Worm (Caenorhabditis elegans) whole organism, late embryonic: ENCODE results near the gene sru-21.

Source experiments
- lin-11 ChIP-seq: fragments of 200-800 bp; sonication (Bioruptor generic); optimal IDR thresholded peaks from 2 replicates; lab custom pipeline; 2018; ENCODE audit warnings: mild to moderate bottlenecking, missing genetic modification characterization, missing compliant biosample characterization
- nhr-11 ChIP-seq: fragments of 150-350 bp; optimal IDR thresholded peaks from 2 replicates; lab custom pipeline; 2014; ENCODE audit warnings: missing biosample characterization, missing genetic modification characterization
- pat-9 ChIP-seq: fragments of 200-800 bp; sonication (Bioruptor generic); optimal IDR thresholded peaks from 2 replicates; lab custom pipeline; 2018; ENCODE audit warnings: mild to moderate bottlenecking, missing genetic modification characterization, moderate library complexity, missing compliant biosample characterization
- rnt-1 ChIP-seq: sonication (generic microtip); optimal IDR thresholded peaks from 2 replicates; lab custom pipeline; 2016; ENCODE audit warnings: missing genetic modification characterization, missing compliant biosample characterization
- tbx-7 ChIP-seq: sonication (generic microtip); optimal IDR thresholded peaks from 2 replicates; lab custom pipeline; 2016; ENCODE audit warnings: missing genotype, missing genetic modification characterization, missing compliant biosample characterization
- unc-55 ChIP-seq: sonication (generic microtip); optimal IDR thresholded peaks from 2 replicates; lab custom pipeline; 2017; ENCODE audit warnings: missing biosample characterization, missing genetic modification reagents, missing genetic modification characterization

ce11 chrIV:13645823-13646222 lies 19.3 kb downstream of the sru-21 start, which contains the start of gene srz-29:
- TF ChIP-seq nhr-11 (tag; lab: Kevin White, UChicago), result no peak
- TF ChIP-seq pat-9 (tag; lab: Kevin White, UChicago), result no peak
- no peak for TF ChIP-seq rnt-1 (tag; lab: Kevin White, UChicago)
- no peak for TF ChIP-seq tbx-7 (tag; lab: Kevin White, UChicago)
- TF ChIP-seq lin-11 (tag; lab: Kevin White, UChicago), result no peak
- no peak for TF ChIP-seq unc-55 (GFP tag; lab: Kevin White, UChicago)
